Worm (Caenorhabditis elegans): ENCODE results near the gene spp-11.

ce11 chrII:6441128-6441527 is 33.9 kb upstream of the spp-11 start, which contains the start of gene cutl-16:
- TF ChIP-seq nhr-28 (tag; optimal IDR thresholded peaks at IDR 0.05) (no peak), ces-1 (GFP tag; optimal IDR thresholded peaks at IDR 0.05) (no peak), dpl-1 (GFP tag; optimal IDR thresholded peaks at IDR 0.05) (no peak), nhr-11 (tag; optimal IDR thresholded peaks at IDR 0.05) (no peak), F26F4.8 (GFP tag; conservative IDR thresholded peaks at IDR 0.05) (no peak), ZK546.5 (tag; optimal IDR thresholded peaks at IDR 0.05) (no peak), R02D3.7 (tag; optimal IDR thresholded peaks at IDR 0.05) (no peak), unc-39 (tag; optimal IDR thresholded peaks at IDR 0.05) (no peak)

Data from whole organism, L4 larva.